Fruit fly (Drosophila melanogaster): ENCODE results near the gene CG13931.

- TF ChIP-seq pan (optimal IDR thresholded peaks at IDR 0.05), result no peak
- TF ChIP-seq usp (GFP tag; optimal IDR thresholded peaks at IDR 0.05), result no peak
Measured at dm6 chr3L:1663531-1663930, 38.7 kb downstream of the CG13931 start.
